Worm (Caenorhabditis elegans): ENCODE results near the gene Y60A9.3.

Y60A9.3 gene

DNA sequence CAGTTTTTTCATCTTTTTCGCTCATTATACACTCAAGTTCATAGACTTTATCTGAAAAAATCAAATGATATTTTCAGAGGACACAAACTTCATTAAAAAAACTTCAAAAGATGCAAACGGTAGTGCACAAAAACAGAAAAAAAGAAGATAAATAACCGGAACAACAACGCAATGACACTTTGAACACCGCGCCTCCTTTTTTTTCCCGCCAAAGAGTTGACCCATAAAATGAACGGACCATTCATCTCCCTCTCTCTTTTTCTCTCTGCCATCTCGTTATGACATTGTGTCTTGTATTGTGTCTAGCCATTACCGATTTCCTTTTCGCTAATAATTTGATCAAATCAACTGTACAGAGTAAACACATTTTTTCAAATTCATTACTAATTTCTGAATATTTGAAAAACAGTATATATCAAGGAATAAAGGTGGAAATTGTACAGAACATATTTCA lies 38.5 kb downstream of the Y60A9.3 start, which contains the start of gene F23D12.2:
F23D12.2 (minus strand) TSS at position 51 of the 454 bp plus-strand sequence.
- no peak for TF ChIP-seq ets-7 (tag; optimal IDR thresholded peaks at IDR 0.05)
- TF ChIP-seq ceh-36 (tag; optimal IDR thresholded peaks at IDR 0.05): no peak
- no peak for TF ChIP-seq F13C5.2 (tag; optimal IDR thresholded peaks at IDR 0.05)
- TF ChIP-seq tbx-37 (GFP tag; conservative IDR thresholded peaks at IDR 0.05): no peak
- TF ChIP-seq flt-1 (GFP tag; IDR thresholded peaks at IDR 0.05): no peak
- no peak for TF ChIP-seq B0310.2 (tag; optimal IDR thresholded peaks at IDR 0.05)
- TF ChIP-seq scrt-1 (GFP tag; IDR thresholded peaks at IDR 0.05): no peak
- TF ChIP-seq hmg-4 (GFP tag; optimal IDR thresholded peaks at IDR 0.05): no peak
- TF ChIP-seq sea-1 (GFP tag; conservative IDR thresholded peaks at IDR 0.05): no peak
- TF ChIP-seq pes-1 (GFP tag; IDR thresholded peaks at IDR 0.05): no peak
- no peak for TF ChIP-seq hmbx-1 (tag; optimal IDR thresholded peaks at IDR 0.05)
- TF ChIP-seq tbx-11 (GFP tag; IDR thresholded peaks at IDR 0.05): no peak
- no peak for TF ChIP-seq ama-1 (optimal IDR thresholded peaks at IDR 0.05)
- TF ChIP-seq ceh-13 (GFP tag; optimal IDR thresholded peaks at IDR 0.05): no peak
- no peak for TF ChIP-seq hnd-1 (tag; optimal IDR thresholded peaks at IDR 0.05)
- no peak for TF ChIP-seq tra-4 (tag; optimal IDR thresholded peaks at IDR 0.05)
- TF ChIP-seq aly-1 (tag; optimal IDR thresholded peaks at IDR 0.05): no peak

DNA sequence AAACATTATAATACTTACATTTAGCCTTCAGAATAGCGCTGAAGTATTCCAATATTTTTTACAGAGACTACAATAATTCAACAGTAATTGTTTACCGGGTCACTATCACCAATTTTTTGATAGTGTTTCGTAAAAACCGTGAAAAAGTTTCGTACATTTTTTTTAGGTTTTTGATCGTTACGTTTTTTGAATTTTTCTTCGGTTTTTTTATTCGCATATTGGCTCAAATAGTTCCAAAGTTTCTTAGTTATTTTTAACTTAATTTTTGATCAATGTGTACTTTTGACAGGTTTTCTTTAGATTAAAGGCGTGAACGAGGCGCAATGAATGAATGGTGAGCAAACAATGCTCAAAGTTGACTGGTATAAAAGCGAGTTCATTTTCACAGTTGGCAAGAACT lies 40.1 kb downstream of the Y60A9.3 start, which contains the start of gene fipr-3:
fipr-3 (plus strand) TSS at position 301 of the 400 bp plus-strand sequence.
- TF ChIP-seq hnd-1 (tag; optimal IDR thresholded peaks at IDR 0.05) (no peak), tbx-11 (GFP tag; IDR thresholded peaks at IDR 0.05) (no peak), F13C5.2 (tag; optimal IDR thresholded peaks at IDR 0.05) (no peak), ets-7 (tag; optimal IDR thresholded peaks at IDR 0.05) (no peak), pes-1 (GFP tag; IDR thresholded peaks at IDR 0.05) (no peak), hmg-4 (GFP tag; optimal IDR thresholded peaks at IDR 0.05) (no peak), flt-1 (GFP tag; IDR thresholded peaks at IDR 0.05) (no peak), aly-1 (tag; optimal IDR thresholded peaks at IDR 0.05) (no peak)

DNA sequence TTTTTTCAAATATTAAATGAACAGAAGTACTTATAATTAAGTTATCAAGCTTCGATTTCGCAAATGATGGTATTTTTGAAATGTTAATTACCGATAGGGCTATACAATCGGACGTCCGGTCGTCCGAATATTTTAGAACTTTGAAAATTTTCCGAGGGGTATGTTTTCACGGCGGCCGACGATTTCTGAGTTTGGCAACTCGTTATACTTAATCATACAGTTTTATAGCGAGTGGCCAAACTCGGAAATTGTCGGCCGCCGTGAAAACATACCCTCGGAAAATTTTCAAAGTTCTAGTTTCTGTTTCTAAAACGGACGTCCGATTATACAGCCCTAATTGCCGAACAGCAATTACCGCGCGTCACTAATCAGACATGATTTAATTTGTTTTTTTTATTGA lies 41.1 kb downstream of the Y60A9.3 start:
- TF ChIP-seq hnd-1 (tag; optimal IDR thresholded peaks at IDR 0.05) (no peak), ets-7 (tag; optimal IDR thresholded peaks at IDR 0.05) (no peak), sea-1 (GFP tag; conservative IDR thresholded peaks at IDR 0.05) (no peak), B0310.2 (tag; optimal IDR thresholded peaks at IDR 0.05) (no peak), pes-1 (GFP tag; IDR thresholded peaks at IDR 0.05) (no peak), F13C5.2 (tag; optimal IDR thresholded peaks at IDR 0.05) (no peak), aly-1 (tag; optimal IDR thresholded peaks at IDR 0.05) (no peak)

DNA sequence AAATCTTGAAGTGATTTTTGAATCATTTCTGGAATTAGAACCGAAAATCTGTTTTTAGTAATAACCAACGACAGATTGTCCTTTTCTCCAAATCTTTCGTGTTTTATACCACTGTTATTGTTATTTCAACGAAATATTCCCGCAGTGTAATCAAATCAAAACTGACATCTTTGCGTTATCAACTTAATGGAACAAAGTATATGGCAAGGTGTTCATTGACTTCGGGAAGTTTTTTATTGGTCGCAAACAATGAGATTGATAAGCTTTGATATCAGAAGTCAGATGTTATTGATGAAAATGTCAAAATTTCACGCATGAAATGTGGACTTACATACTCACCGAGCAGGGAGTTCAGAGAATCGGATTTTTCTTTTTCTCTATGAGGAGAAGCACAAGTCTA lies 41.6 kb downstream of the Y60A9.3 start, which contains the start of gene F23D12.11:
F23D12.11 (minus strand) TSS at position 79 of the 400 bp plus-strand sequence.
- no peak for TF ChIP-seq tra-4 (tag; optimal IDR thresholded peaks at IDR 0.05)
- no peak for TF ChIP-seq tbx-11 (GFP tag; IDR thresholded peaks at IDR 0.05)
- no peak for TF ChIP-seq B0310.2 (tag; optimal IDR thresholded peaks at IDR 0.05)
- no peak for TF ChIP-seq ceh-36 (tag; optimal IDR thresholded peaks at IDR 0.05)
- no peak for TF ChIP-seq hmbx-1 (tag; optimal IDR thresholded peaks at IDR 0.05)
- TF ChIP-seq ceh-13 (GFP tag; optimal IDR thresholded peaks at IDR 0.05): no peak
- no peak for TF ChIP-seq ama-1 (optimal IDR thresholded peaks at IDR 0.05)
- no peak for TF ChIP-seq ets-7 (tag; optimal IDR thresholded peaks at IDR 0.05)
- TF ChIP-seq hmg-4 (GFP tag; optimal IDR thresholded peaks at IDR 0.05): no peak

DNA sequence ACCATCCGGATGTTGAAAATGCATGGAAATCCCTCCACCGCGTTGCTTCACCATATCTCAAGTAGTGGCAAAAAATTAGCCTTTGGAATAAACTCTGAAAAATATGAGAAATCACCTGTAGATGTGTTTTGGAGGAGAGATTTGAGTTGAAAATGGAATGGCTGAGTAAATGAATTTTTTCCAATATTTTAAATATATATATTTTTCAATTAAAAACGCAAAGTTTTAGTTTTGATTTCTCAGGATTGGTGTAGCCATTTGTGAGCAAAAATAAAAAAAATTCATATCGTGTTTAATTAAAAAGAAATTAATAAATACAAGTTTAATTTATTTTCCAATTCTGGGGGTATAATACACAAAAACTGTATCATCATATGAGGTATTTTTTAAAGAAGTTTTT lies 45.0 kb downstream of the Y60A9.3 start, which contains the start of gene F23D12.1:
F23D12.1 (minus strand) TSS at position 101 of the 400 bp plus-strand sequence.
- TF ChIP-seq ceh-36 (tag; optimal IDR thresholded peaks at IDR 0.05): no peak
- TF ChIP-seq flt-1 (GFP tag; IDR thresholded peaks at IDR 0.05): no peak
- TF ChIP-seq hmg-4 (GFP tag; optimal IDR thresholded peaks at IDR 0.05): no peak
- TF ChIP-seq tra-4 (tag; optimal IDR thresholded peaks at IDR 0.05): no peak
- no peak for TF ChIP-seq scrt-1 (GFP tag; IDR thresholded peaks at IDR 0.05)
- TF ChIP-seq ama-1 (optimal IDR thresholded peaks at IDR 0.05): no peak
- no peak for TF ChIP-seq pes-1 (GFP tag; IDR thresholded peaks at IDR 0.05)
- no peak for TF ChIP-seq aly-1 (tag; optimal IDR thresholded peaks at IDR 0.05)
- no peak for TF ChIP-seq hmbx-1 (tag; optimal IDR thresholded peaks at IDR 0.05)
- no peak for TF ChIP-seq tbx-11 (GFP tag; IDR thresholded peaks at IDR 0.05)
- TF ChIP-seq B0310.2 (tag; optimal IDR thresholded peaks at IDR 0.05): no peak
- no peak for TF ChIP-seq tbx-37 (GFP tag; conservative IDR thresholded peaks at IDR 0.05)
- no peak for TF ChIP-seq hnd-1 (tag; optimal IDR thresholded peaks at IDR 0.05)
- TF ChIP-seq sea-1 (GFP tag; conservative IDR thresholded peaks at IDR 0.05): no peak
- TF ChIP-seq ceh-13 (GFP tag; optimal IDR thresholded peaks at IDR 0.05): no peak
- TF ChIP-seq F13C5.2 (tag; optimal IDR thresholded peaks at IDR 0.05): no peak

DNA sequence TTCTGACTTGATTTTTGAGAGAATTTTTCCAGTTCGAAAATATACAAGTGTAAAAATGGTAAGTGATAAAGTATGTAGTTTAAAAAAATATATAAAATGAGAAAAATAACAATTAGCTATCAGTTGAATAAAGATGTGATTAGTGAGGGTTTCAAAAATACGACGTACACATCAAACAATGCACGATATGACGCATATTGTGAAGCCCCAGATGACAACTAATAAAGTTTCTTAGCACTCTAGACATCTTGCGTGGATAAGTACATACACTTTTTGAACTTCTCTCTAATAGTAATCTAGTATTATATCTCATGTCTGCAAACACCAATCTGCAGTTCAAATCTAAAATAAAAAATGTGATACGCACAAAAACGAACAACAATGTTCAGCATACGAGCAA lies 47.4 kb downstream of the Y60A9.3 start:
- TF ChIP-seq ceh-36 (tag; optimal IDR thresholded peaks at IDR 0.05): no peak
- TF ChIP-seq hmbx-1 (tag; optimal IDR thresholded peaks at IDR 0.05): no peak

Data from whole organism, early embryonic.